Fruit fly (Drosophila melanogaster) whole organism, embryonic: ENCODE measurements around the gene bab1.

ENCODE experiments used
- Aef1 ChIP-seq: fragments of 200-800 bp; sonication (Bioruptor generic); IDR thresholded peaks from 3 replicates; pipeline ENCODE4 v1.3.6; 2022; ENCODE audit warnings: missing biosample characterization, missing genetic modification characterization
- Bgb ChIP-seq: fragments of 200-800 bp; sonication (Bioruptor generic); IDR thresholded peaks from 2 replicates; pipeline ENCODE4 v1.3.6; 2022; ENCODE audit warnings: missing biosample characterization, missing genetic modification characterization; ENCODE audit not compliant: partially characterized antibody
- CG10366 ChIP-seq: fragments of 200-800 bp; sonication (Bioruptor generic); IDR thresholded peaks from 2 replicates; pipeline ENCODE4 v1.3.6; 2022; ENCODE audit warnings: missing biosample characterization, missing genetic modification characterization
- CG10959 ChIP-seq: fragments of 200-800 bp; sonication (Bioruptor generic); IDR thresholded peaks from 2 replicates; pipeline ENCODE4 v1.3.6; 2022; ENCODE audit warnings: missing biosample characterization, missing genetic modification characterization
- CG13775 ChIP-seq: fragments of 200-800 bp; sonication (Bioruptor generic); optimal IDR thresholded peaks from 3 replicates; lab custom pipeline; 2017; ENCODE audit warnings: missing biosample characterization, mild to moderate bottlenecking, missing genetic modification characterization
- CG2678 ChIP-seq: fragments of 200-800 bp; sonication (Bioruptor generic); optimal IDR thresholded peaks from 3 replicates; lab custom pipeline; 2019; ENCODE audit warnings: missing biosample characterization, mild to moderate bottlenecking, missing genetic modification characterization, moderate library complexity
- CG2889 ChIP-seq: fragments of 200-800 bp; sonication (Bioruptor generic); IDR thresholded peaks from 3 replicates; pipeline ENCODE4 v1.3.6; 2022; ENCODE audit warnings: missing biosample characterization, missing genetic modification characterization
- CG4424 ChIP-seq: fragments of 200-800 bp; sonication (Bioruptor generic); optimal IDR thresholded peaks from 3 replicates; lab custom pipeline; 2016; ENCODE audit warnings: missing biosample characterization, missing genetic modification characterization
- CG6791 ChIP-seq: fragments of 200-800 bp; sonication (Bioruptor generic); IDR thresholded peaks from 3 replicates; pipeline ENCODE4 v1.3.6; 2022; ENCODE audit warnings: missing biosample characterization, missing genetic modification characterization; ENCODE audit not compliant: partially characterized antibody
- CG8290 ChIP-seq, 3 experiments: fragments of 200-800 bp; sonication (Bioruptor generic); optimal IDR thresholded peaks; 2 replicates each; lab custom pipeline; 2016 to 2019; ENCODE audit warnings: missing biosample characterization in 3 of 3, missing genetic modification characterization in 3 of 3, mild to moderate bottlenecking in 2 of 3, moderate library complexity in 1 of 3
- CG8478 ChIP-seq: fragments of >200 bp; optimal IDR thresholded peaks from 2 replicates; lab custom pipeline; 2018
- CG8765 ChIP-seq: fragments of 200-800 bp; sonication (Bioruptor generic); IDR thresholded peaks from 2 replicates; pipeline ENCODE4 v1.3.6; 2022; ENCODE audit warnings: missing biosample characterization, missing genetic modification characterization
- CTCF ChIP-seq: fragments of 200-800 bp; sonication (Bioruptor generic); optimal IDR thresholded peaks from 2 replicates; lab custom pipeline; 2017; ENCODE audit warnings: missing biosample characterization, mild to moderate bottlenecking, missing genetic modification characterization, moderate library complexity
- CoRest ChIP-seq: fragments of 200-800 bp; sonication (Bioruptor generic); optimal IDR thresholded peaks from 3 replicates; lab custom pipeline; 2018; ENCODE audit warnings: missing biosample characterization, mild to moderate bottlenecking, missing genetic modification characterization, moderate library complexity
- Dbx ChIP-seq: fragments of 200-800 bp; sonication (Bioruptor generic); IDR thresholded peaks from 3 replicates; pipeline ENCODE4 v1.3.6; 2022; ENCODE audit warnings: missing biosample characterization, missing genetic modification characterization
- Dip3 ChIP-seq: fragments of 200-800 bp; sonication (Bioruptor generic); optimal IDR thresholded peaks from 3 replicates; lab custom pipeline; 2016; ENCODE audit warnings: missing biosample characterization, missing genetic modification characterization
- Drgx ChIP-seq: fragments of 200-800 bp; sonication (Bioruptor generic); IDR thresholded peaks from 2 replicates; pipeline ENCODE4 v1.3.6; 2022; ENCODE audit warnings: missing biosample characterization, missing genetic modification characterization
- E2f1 ChIP-seq: fragments of 200-800 bp; sonication (Bioruptor generic); IDR thresholded peaks from 2 replicates; pipeline ENCODE4 v1.3.6; 2022; ENCODE audit warnings: missing biosample characterization, missing genetic modification characterization
- E2f2 ChIP-seq: fragments of 200-800 bp; sonication (Bioruptor generic); IDR thresholded peaks from 2 replicates; pipeline ENCODE4 v1.3.6; 2022; ENCODE audit warnings: missing biosample characterization, missing genetic modification characterization
- ERR ChIP-seq: fragments of 200-800 bp; sonication (Bioruptor generic); optimal IDR thresholded peaks from 2 replicates; lab custom pipeline; 2016; ENCODE audit warnings: missing biosample characterization, missing genetic modification characterization
- Ets97D ChIP-seq: fragments of 200-800 bp; sonication (Bioruptor generic); optimal IDR thresholded peaks from 3 replicates; lab custom pipeline; 2016; ENCODE audit warnings: missing biosample characterization, missing genetic modification characterization
- Gug ChIP-seq: fragments of 200-800 bp; sonication (Bioruptor generic); IDR thresholded peaks from 4 replicates; pipeline ENCODE4 v1.3.6; 2022; ENCODE audit warnings: missing biosample characterization, missing genetic modification characterization
- HHEX ChIP-seq: fragments of 200-800 bp; sonication (Bioruptor generic); optimal IDR thresholded peaks from 3 replicates; lab custom pipeline; 2017; ENCODE audit warnings: missing biosample characterization, mild to moderate bottlenecking, missing genetic modification characterization, missing genetic modification reagents
- HLH3B ChIP-seq: fragments of 200-800 bp; sonication (Bioruptor generic); IDR thresholded peaks from 2 replicates; pipeline ENCODE4 v1.3.6; 2022; ENCODE audit warnings: missing biosample characterization, missing genetic modification characterization
- Mad ChIP-seq: fragments of 200-800 bp; sonication (Bioruptor generic); optimal IDR thresholded peaks from 2 replicates; lab custom pipeline; 2016; ENCODE audit warnings: missing biosample characterization, missing genetic modification characterization
- Myb ChIP-seq: fragments of 200-800 bp; sonication (Bioruptor generic); optimal IDR thresholded peaks from 2 replicates; lab custom pipeline; 2016; ENCODE audit warnings: missing biosample characterization, missing genetic modification characterization
- Scr ChIP-seq: fragments of 200-800 bp; sonication (Bioruptor generic); IDR thresholded peaks from 2 replicates; pipeline ENCODE4 v1.3.6; 2022; ENCODE audit warnings: missing biosample characterization, missing genetic modification characterization; ENCODE audit not compliant: partially characterized antibody
- Tbp ChIP-seq: fragments of >200 bp; optimal IDR thresholded peaks from 2 replicates; lab custom pipeline; 2018; ENCODE audit warnings: missing biosample characterization, missing genetic modification characterization
- YL-1 ChIP-seq: fragments of 200-800 bp; sonication (Bioruptor generic); optimal IDR thresholded peaks from 3 replicates; lab custom pipeline; 2017; ENCODE audit warnings: missing biosample characterization, mild to moderate bottlenecking, missing genetic modification characterization
- ase ChIP-seq: fragments of 200-800 bp; sonication (Bioruptor generic); IDR thresholded peaks from 3 replicates; pipeline ENCODE4 v1.3.6; 2022; ENCODE audit warnings: missing biosample characterization, missing genetic modification characterization
- ash1 ChIP-seq: fragments of 200-800 bp; sonication (Bioruptor generic); optimal IDR thresholded peaks from 2 replicates; lab custom pipeline; 2018; ENCODE audit warnings: missing biosample characterization, mild to moderate bottlenecking, missing genetic modification characterization
- bigmax ChIP-seq: fragments of 200-800 bp; sonication (Bioruptor generic); optimal IDR thresholded peaks from 2 replicates; lab custom pipeline; 2018; ENCODE audit warnings: missing biosample characterization, mild to moderate bottlenecking, missing genetic modification characterization
- chn ChIP-seq: fragments of 200-800 bp; sonication (Bioruptor generic); optimal IDR thresholded peaks from 2 replicates; lab custom pipeline; 2016; ENCODE audit warnings: missing biosample characterization, missing genetic modification characterization
- cwo ChIP-seq: fragments of 200-800 bp; sonication (Bioruptor generic); optimal IDR thresholded peaks from 3 replicates; lab custom pipeline; 2017; ENCODE audit warnings: missing biosample characterization, missing genetic modification characterization, mild to moderate bottlenecking, moderate library complexity, missing genetic modification reagents
- emc ChIP-seq: fragments of 200-800 bp; sonication (Bioruptor generic); optimal IDR thresholded peaks from 2 replicates; lab custom pipeline; 2016; ENCODE audit warnings: missing biosample characterization, missing genetic modification characterization
- eve ChIP-seq, 2 experiments: fragments of >200 bp; optimal IDR thresholded peaks; 2 replicates each; lab custom pipeline; 2017; ENCODE audit warnings: missing biosample characterization in 2 of 2, missing genetic modification characterization in 2 of 2
- gcm ChIP-seq: fragments of 200-800 bp; sonication (Bioruptor generic); optimal IDR thresholded peaks from 2 replicates; lab custom pipeline; 2019; ENCODE audit warnings: missing biosample characterization, mild to moderate bottlenecking, missing genetic modification characterization, moderate library complexity
- gt ChIP-seq: fragments of 200-800 bp; sonication (Bioruptor generic); IDR thresholded peaks from 2 replicates; pipeline ENCODE4 v1.3.6; 2022; ENCODE audit warnings: missing biosample characterization, missing genetic modification characterization
- hb ChIP-seq: fragments of 200-800 bp; sonication (Bioruptor generic); IDR thresholded peaks from 3 replicates; pipeline ENCODE4 v1.3.6; 2022; ENCODE audit warnings: missing biosample characterization, missing genetic modification characterization; ENCODE audit not compliant: partially characterized antibody
- ind ChIP-seq: fragments of 200-800 bp; sonication (Bioruptor generic); optimal IDR thresholded peaks from 3 replicates; lab custom pipeline; 2016; ENCODE audit warnings: missing biosample characterization, missing genetic modification characterization
- jigr1 ChIP-seq: fragments of 200-800 bp; sonication (Bioruptor generic); IDR thresholded peaks from 3 replicates; pipeline ENCODE4 v1.3.6; 2022; ENCODE audit warnings: missing biosample characterization, missing genetic modification characterization
- nerfin-1 ChIP-seq: fragments of 200-800 bp; sonication (Bioruptor generic); optimal IDR thresholded peaks from 3 replicates; lab custom pipeline; 2019; ENCODE audit warnings: missing biosample characterization, mild to moderate bottlenecking, missing genetic modification characterization, moderate library complexity
- pum ChIP-seq: fragments of 200-800 bp; sonication (Bioruptor generic); optimal IDR thresholded peaks from 2 replicates; lab custom pipeline; 2016; ENCODE audit warnings: missing biosample characterization, missing genetic modification characterization
- ranshi ChIP-seq: fragments of 200-800 bp; sonication (Bioruptor generic); IDR thresholded peaks from 2 replicates; pipeline ENCODE4 v1.3.6; 2022; ENCODE audit warnings: missing biosample characterization, missing genetic modification characterization
- salm ChIP-seq: fragments of 200-800 bp; sonication (Bioruptor generic); optimal IDR thresholded peaks from 2 replicates; lab custom pipeline; 2018; ENCODE audit warnings: missing biosample characterization, mild to moderate bottlenecking, missing genetic modification characterization
- scrt ChIP-seq: fragments of 200-800 bp; sonication (Bioruptor generic); optimal IDR thresholded peaks from 2 replicates; lab custom pipeline; 2018; ENCODE audit warnings: missing biosample characterization, mild to moderate bottlenecking, missing genetic modification characterization, moderate library complexity
- slou ChIP-seq: fragments of 200-800 bp; sonication (Bioruptor generic); optimal IDR thresholded peaks from 3 replicates; lab custom pipeline; 2016; ENCODE audit warnings: missing biosample characterization, missing genetic modification characterization
- sna ChIP-seq: fragments of 200-800 bp; sonication (Bioruptor generic); IDR thresholded peaks from 2 replicates; pipeline ENCODE4 v1.3.6; 2022; ENCODE audit warnings: missing biosample characterization, missing genetic modification characterization; ENCODE audit not compliant: partially characterized antibody
- so ChIP-seq: fragments of 200-800 bp; sonication (Bioruptor generic); IDR thresholded peaks from 3 replicates; pipeline ENCODE4 v1.3.6; 2022; ENCODE audit warnings: missing biosample characterization, missing genetic modification characterization
- sob ChIP-seq: fragments of 200-800 bp; sonication (Bioruptor generic); IDR thresholded peaks from 2 replicates; pipeline ENCODE4 v1.3.6; 2022; ENCODE audit warnings: missing biosample characterization, missing genetic modification characterization
- trem ChIP-seq: fragments of 200-800 bp; optimal IDR thresholded peaks from 3 replicates; lab custom pipeline; 2019; ENCODE audit warnings: missing biosample characterization, mild to moderate bottlenecking, missing genetic modification characterization, moderate library complexity
- wor ChIP-seq: fragments of 200-800 bp; sonication (Bioruptor generic); IDR thresholded peaks from 2 replicates; pipeline ENCODE4 v1.3.6; 2022; ENCODE audit warnings: missing biosample characterization, missing genetic modification characterization

bab1 gene

DNA sequence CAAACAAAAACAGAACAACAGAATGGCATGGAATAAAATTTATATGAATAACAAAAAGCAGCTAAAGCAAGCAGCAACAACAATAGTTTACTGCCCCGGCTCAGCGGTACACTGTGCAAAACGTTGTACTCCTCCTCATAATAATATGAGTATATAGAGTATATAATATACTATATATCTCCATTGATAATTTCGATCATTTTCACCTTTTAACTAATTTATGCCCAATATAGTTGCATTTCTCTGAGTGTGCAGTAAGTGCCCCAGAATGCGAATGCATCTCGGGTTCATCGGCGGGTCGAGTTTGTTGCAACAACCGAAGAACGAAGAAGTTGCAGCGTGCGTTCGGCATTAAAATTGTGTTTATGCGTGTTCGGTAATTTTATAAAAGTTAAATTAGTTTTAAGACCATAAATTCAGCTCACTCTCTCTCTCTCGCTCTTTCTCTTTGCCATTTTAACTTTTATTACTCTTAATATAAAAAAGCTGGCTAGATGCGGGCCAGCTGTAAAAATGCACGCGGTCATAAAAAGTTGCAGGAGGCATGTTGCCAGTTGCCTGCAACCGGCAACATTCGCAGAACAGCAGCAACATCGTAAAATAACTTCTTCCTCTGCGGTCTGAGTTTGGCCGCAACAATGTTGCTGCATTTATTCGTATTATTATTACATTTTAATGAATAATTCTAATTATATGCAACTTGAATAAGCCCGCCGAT is 16.4 kb downstream of the bab1 start (continued):
- TF ChIP-seq CoRest (tag; lab: Kevin White, UChicago) (no peak), CG2678 (tag; lab: Kevin White, UChicago) (no peak), gt (GFP tag; lab: Robert Waterston, UW) (no peak), CG2889 (GFP tag; lab: Robert Waterston, UW) (no peak), CG10366 (no peak), Aef1 (GFP tag; lab: Robert Waterston, UW) (no peak), YL-1 (GFP tag; lab: Kevin White, UChicago) (no peak), CG10959 (no peak), cwo (no peak), trem (tag; lab: Kevin White, UChicago) (no peak), Dip3 (GFP tag; lab: Kevin White, UChicago) (no peak), Drgx (peak; percentile 74), HLH3B (GFP tag; lab: Robert Waterston, UW) (no peak), pum (GFP tag; lab: Kevin White, UChicago) (no peak), so (GFP tag; lab: Robert Waterston, UW) (no peak), ase (GFP tag; lab: Robert Waterston, UW) (no peak), Mad (GFP tag; lab: Kevin White, UChicago) (no peak), CG8290 (GFP tag; optimal IDR thresholded peaks at IDR 0.05; lab: Kevin White, UChicago) (no peak), CG8290 (tag; optimal IDR thresholded peaks at IDR 0.05; lab: Kevin White, UChicago) (no peak), Scr (GFP tag; lab: Robert Waterston, UW) (no peak), bigmax (GFP tag; lab: Kevin White, UChicago) (no peak), HHEX (GFP tag; lab: Kevin White, UChicago) (no peak), Bgb (GFP tag; lab: Robert Waterston, UW) (no peak), CG4424 (GFP tag; lab: Kevin White, UChicago) (peak; percentile 42), CG8765 (GFP tag; lab: Robert Waterston, UW) (no peak), Ets97D (GFP tag; lab: Kevin White, UChicago) (no peak), ERR (no peak), eve (GFP tag; optimal IDR thresholded peaks at IDR 0.05; lab: Kevin White, UChicago) (no peak), CG6791 (GFP tag; lab: Robert Waterston, UW) (no peak), chn (GFP tag; lab: Kevin White, UChicago) (no peak), hb (GFP tag; lab: Robert Waterston, UW) (no peak), E2f1 (GFP tag; lab: Robert Waterston, UW) (no peak), salm (no peak), ash1 (GFP tag; lab: Kevin White, UChicago) (no peak), slou (GFP tag; lab: Kevin White, UChicago) (no peak), E2f2 (GFP tag; lab: Robert Waterston, UW) (no peak), ind (no peak), Tbp (GFP tag; lab: Kevin White, UChicago) (no peak), CG13775 (GFP tag; lab: Kevin White, UChicago) (no peak), Dbx (no peak), nerfin-1 (tag; lab: Kevin White, UChicago) (no peak), sna (GFP tag; lab: Robert Waterston, UW) (no peak), emc (GFP tag; lab: Kevin White, UChicago) (no peak), Gug (GFP tag; lab: Robert Waterston, UW) (no peak), sob (GFP tag; lab: Robert Waterston, UW) (no peak), ranshi (GFP tag; lab: Robert Waterston, UW) (peak; percentile 30; the same call in 1 of the 2 replicates), wor (GFP tag; lab: Robert Waterston, UW) (no peak), CTCF (no peak), Myb (GFP tag; lab: Kevin White, UChicago) (no peak), scrt (GFP tag; lab: Kevin White, UChicago) (no peak), gcm (GFP tag; lab: Kevin White, UChicago) (peak; percentile 9), jigr1 (no peak), CG8478 (no peak)
